Worm (Caenorhabditis elegans) whole organism, young adult: ENCODE results near the gene F27E5.3.

Experiments
- B0019.2 ChIP-seq: fragments of 200-800 bp; sonication (Bioruptor generic); conservative IDR thresholded peaks from 2 replicates; pipeline ENCODE4 v1.3.6; 2022; ENCODE audit warnings: missing genetic modification reagents, missing genetic modification characterization, missing compliant biosample characterization
- B0336.3 ChIP-seq: fragments of 200-800 bp; sonication (Bioruptor generic); IDR thresholded peaks from 2 replicates; pipeline ENCODE4 v1.3.6; 2022; ENCODE audit warnings: missing genetic modification characterization, missing compliant biosample characterization
- D2030.7 ChIP-seq: fragments of 200-800 bp; sonication (Bioruptor generic); IDR thresholded peaks from 2 replicates; pipeline ENCODE4 v1.3.6; 2022; ENCODE audit warnings: missing genetic modification reagents, missing genetic modification characterization, missing compliant biosample characterization
- F55B11.4 ChIP-seq: sonication (generic microtip); optimal IDR thresholded peaks from 2 replicates; lab custom pipeline; 2016; ENCODE audit warnings: missing compliant biosample characterization, missing genetic modification characterization, borderline replicate concordance; ENCODE audit not compliant: insufficient read depth
- T26A5.8 ChIP-seq: sonication (generic microtip); optimal IDR thresholded peaks from 2 replicates; lab custom pipeline; 2016; ENCODE audit warnings: missing genetic modification characterization, missing compliant biosample characterization
- Y79H2A.3 ChIP-seq: fragments of 200-800 bp; sonication (Bioruptor generic); conservative IDR thresholded peaks from 2 replicates; pipeline ENCODE4 v1.3.6; 2022; ENCODE audit warnings: missing genetic modification reagents, missing genetic modification characterization, missing compliant biosample characterization
- Y95B8A.8 ChIP-seq: fragments of 200-800 bp; sonication (Bioruptor generic); IDR thresholded peaks from 2 replicates; pipeline ENCODE4 v1.3.6; 2022; ENCODE audit warnings: missing genetic modification reagents, missing genetic modification characterization, missing compliant biosample characterization
- attf-5 ChIP-seq: fragments of 200-800 bp; sonication (Bioruptor generic); optimal IDR thresholded peaks from 2 replicates; lab custom pipeline; 2018; ENCODE audit warnings: mild to moderate bottlenecking, missing genetic modification characterization, missing compliant biosample characterization
- ccch-3 ChIP-seq: fragments of 200-800 bp; sonication (Bioruptor generic); optimal IDR thresholded peaks from 2 replicates; lab custom pipeline; 2018; ENCODE audit warnings: mild to moderate bottlenecking, missing genetic modification characterization, missing compliant biosample characterization
- cebp-2 ChIP-seq: fragments of 200-800 bp; sonication (Bioruptor generic); IDR thresholded peaks from 2 replicates; pipeline ENCODE4 v1.3.6; 2022; ENCODE audit warnings: missing genetic modification characterization, missing compliant biosample characterization
- ceh-58 ChIP-seq: fragments of 200-800 bp; sonication (Bioruptor generic); IDR thresholded peaks from 2 replicates; pipeline ENCODE4 v1.3.6; 2022; ENCODE audit warnings: missing genetic modification characterization, missing compliant biosample characterization
- ceh-79 ChIP-seq: sonication (generic microtip); optimal IDR thresholded peaks from 2 replicates; lab custom pipeline; 2017; ENCODE audit warnings: mild to moderate bottlenecking, missing genetic modification characterization, missing compliant biosample characterization
- dpl-1 ChIP-seq: fragments of 150-350 bp; optimal IDR thresholded peaks from 2 replicates; lab custom pipeline; 2014; ENCODE audit warnings: missing biosample characterization, missing genetic modification reagents, missing genetic modification characterization
- efl-1 ChIP-seq: fragments of 150-350 bp; optimal IDR thresholded peaks from 2 replicates; lab custom pipeline; 2014; ENCODE audit warnings: missing biosample characterization, missing genetic modification reagents, missing genetic modification characterization
- ekl-4 ChIP-seq: fragments of 200-800 bp; sonication (Bioruptor generic); IDR thresholded peaks from 2 replicates; pipeline ENCODE4 v1.3.6; 2022; ENCODE audit warnings: missing genetic modification reagents, missing genetic modification characterization, missing compliant biosample characterization
- hlh-12 ChIP-seq: sonication (generic microtip); optimal IDR thresholded peaks from 2 replicates; lab custom pipeline; 2016; ENCODE audit warnings: missing genetic modification characterization, missing compliant biosample characterization
- hmg-20 ChIP-seq: fragments of 200-800 bp; sonication (Bioruptor generic); IDR thresholded peaks from 2 replicates; pipeline ENCODE4 v1.3.6; 2022; ENCODE audit warnings: missing genetic modification reagents, missing genetic modification characterization, missing compliant biosample characterization
- lag-1 ChIP-seq: fragments of 200-800 bp; sonication (Bioruptor generic); IDR thresholded peaks from 2 replicates; pipeline ENCODE4 v1.3.6; 2022; ENCODE audit warnings: missing genetic modification reagents, missing genetic modification characterization, missing compliant biosample characterization
- lin-26 ChIP-seq: fragments of 200-800 bp; sonication (Bioruptor generic); IDR thresholded peaks from 2 replicates; pipeline ENCODE4 v1.3.6; 2022; ENCODE audit warnings: missing genetic modification reagents, missing genetic modification characterization, missing compliant biosample characterization
- madf-3 ChIP-seq: fragments of 200-800 bp; sonication (Bioruptor generic); IDR thresholded peaks from 2 replicates; pipeline ENCODE4 v1.3.6; 2022; ENCODE audit warnings: missing genetic modification reagents, missing genetic modification characterization, missing compliant biosample characterization
- mel-28 ChIP-seq: sonication (generic microtip); optimal IDR thresholded peaks from 2 replicates; lab custom pipeline; 2016; ENCODE audit warnings: borderline replicate concordance, mild to moderate bottlenecking, missing genetic modification characterization, missing compliant biosample characterization
- nfya-1 ChIP-seq: sonication (generic microtip); optimal IDR thresholded peaks from 2 replicates; lab custom pipeline; 2017; ENCODE audit warnings: antibody characterized with exemption, missing compliant biosample characterization, missing genetic modification characterization, borderline replicate concordance; ENCODE audit not compliant: insufficient read depth
- nfyb-1 ChIP-seq: fragments of 200-800 bp; sonication (Bioruptor generic); IDR thresholded peaks from 2 replicates; pipeline ENCODE4 v1.3.6; 2022; ENCODE audit warnings: missing genetic modification reagents, missing genetic modification characterization, missing compliant biosample characterization
- nhr-120 ChIP-seq: fragments of 200-800 bp; sonication (Bioruptor generic); IDR thresholded peaks from 2 replicates; pipeline ENCODE4 v1.3.6; 2022; ENCODE audit warnings: missing genetic modification characterization, missing compliant biosample characterization
- nhr-27 ChIP-seq: fragments of 200-800 bp; sonication (Bioruptor generic); optimal IDR thresholded peaks from 2 replicates; lab custom pipeline; 2018; ENCODE audit warnings: mild to moderate bottlenecking, missing genetic modification characterization, moderate library complexity, missing compliant biosample characterization
- nhr-80 ChIP-seq: sonication (generic microtip); optimal IDR thresholded peaks from 2 replicates; lab custom pipeline; 2016; ENCODE audit warnings: missing genetic modification characterization, missing compliant biosample characterization
- pbrm-1 ChIP-seq: fragments of 200-800 bp; sonication (Bioruptor generic); IDR thresholded peaks from 2 replicates; pipeline ENCODE4 v1.3.6; 2022; ENCODE audit warnings: missing genetic modification reagents, missing genetic modification characterization, missing compliant biosample characterization
- rcor-1 ChIP-seq: fragments of 200-800 bp; sonication (Bioruptor generic); IDR thresholded peaks from 2 replicates; pipeline ENCODE4 v1.3.6; 2022; ENCODE audit warnings: missing genetic modification reagents, missing genetic modification characterization, missing compliant biosample characterization
- snpc-3.4 ChIP-seq: sonication (generic microtip); optimal IDR thresholded peaks from 2 replicates; lab custom pipeline; 2017; ENCODE audit warnings: missing genetic modification characterization, mild to moderate bottlenecking, missing compliant biosample characterization, antibody characterized with exemption, moderate library complexity, missing genotype, missing genetic modification reagents
- snpc-4 ChIP-seq, 5 experiments: fragments of 150-350 bp in 1 of 5; sonication (generic microtip) in 4 of 5; optimal IDR thresholded peaks; 2 replicates each; lab custom pipeline; 2014 to 2018; ENCODE audit warnings: missing genetic modification characterization in 5 of 5, missing biosample characterization in 3 of 5, antibody characterized with exemption in 2 of 5, mild to moderate bottlenecking in 2 of 5, missing compliant biosample characterization in 2 of 5, missing genotype in 2 of 5, moderate library complexity in 2 of 5, missing genetic modification reagents in 1 of 5
- tbp1 ChIP-seq: fragments of 200-800 bp; sonication (Bioruptor generic); optimal IDR thresholded peaks from 2 replicates; lab custom pipeline; 2018; ENCODE audit warnings: mild to moderate bottlenecking, missing genetic modification characterization, missing compliant biosample characterization
- unc-62 ChIP-seq: fragments of 150-350 bp; optimal IDR thresholded peaks from 2 replicates; lab custom pipeline; 2014; ENCODE audit warnings: missing biosample characterization, missing genetic modification reagents, missing genetic modification characterization
- xnd-1 ChIP-seq: sonication (generic microtip); optimal IDR thresholded peaks from 2 replicates; lab custom pipeline; 2016; ENCODE audit warnings: missing genotype, missing genetic modification reagents, missing genetic modification characterization, missing compliant biosample characterization
- ztf-25 ChIP-seq: fragments of 200-800 bp; sonication (Bioruptor generic); IDR thresholded peaks from 2 replicates; pipeline ENCODE4 v1.3.6; 2022; ENCODE audit warnings: missing genetic modification reagents, missing genetic modification characterization, missing compliant biosample characterization
- ztf-28 ChIP-seq: fragments of 200-800 bp; sonication (Bioruptor generic); IDR thresholded peaks from 2 replicates; pipeline ENCODE4 v1.3.6; 2022; ENCODE audit warnings: missing genetic modification reagents, missing genetic modification characterization, missing compliant biosample characterization

Gene F27E5.3

ce11 chrII:10098428-10098827 lies 45.6 kb downstream of the F27E5.3 start (continued):
- TF ChIP-seq pbrm-1 = 0 out of 2 replicates have a peak, but pooled peaks have one; percentile 17
- no peak for TF ChIP-seq ztf-25 (GFP tag; lab: Robert Waterston, UW)
- TF ChIP-seq madf-3 (GFP tag; lab: Robert Waterston, UW) = no peak
- TF ChIP-seq ztf-28 = no peak
- TF ChIP-seq mel-28 = no peak
- no peak for TF ChIP-seq lag-1 (GFP tag; lab: Robert Waterston, UW)
- TF ChIP-seq snpc-3.4 = no peak
- no peak for TF ChIP-seq tbp1
- no peak for TF ChIP-seq nfya-1
- no peak for TF ChIP-seq B0336.3 (GFP tag; lab: Robert Waterston, UW)
- peak; percentile 63; the same call in 1 of the 2 replicates for TF ChIP-seq ekl-4 (GFP tag; lab: Robert Waterston, UW)
- no peak for TF ChIP-seq dpl-1
- no peak for TF ChIP-seq attf-5 (GFP tag; lab: Kevin White, UChicago)
- TF ChIP-seq efl-1 (GFP tag; lab: Kevin White, UChicago) = no peak

DNA sequence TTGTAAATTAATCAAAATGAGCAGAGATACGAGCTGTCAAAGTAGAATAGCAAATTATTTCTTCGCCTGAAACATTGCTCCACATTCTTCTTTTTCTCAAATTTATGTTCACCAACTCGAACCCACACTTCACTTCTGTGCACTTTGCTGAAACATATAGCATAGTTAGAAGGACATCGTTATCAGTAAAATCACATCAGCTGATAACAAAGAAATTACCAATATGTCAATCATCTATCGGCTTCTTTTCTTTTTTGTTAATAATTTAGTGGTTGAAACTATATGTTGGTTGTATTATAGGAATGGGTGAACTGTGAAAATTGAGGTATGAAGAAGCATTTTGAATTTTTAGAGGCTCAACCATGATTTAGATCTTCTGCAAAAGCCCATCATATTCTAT lies 48.8 kb downstream of the F27E5.3 start:
- no peak for TF ChIP-seq Y95B8A.8 (GFP tag; lab: Robert Waterston, UW)
- no peak for TF ChIP-seq T26A5.8 (tag; lab: Kevin White, UChicago)
- TF ChIP-seq B0019.2 (GFP tag; lab: Robert Waterston, UW) = no peak
- TF ChIP-seq F55B11.4 (tag; lab: Kevin White, UChicago) = no peak
- TF ChIP-seq unc-62 (GFP tag; lab: Kevin White, UChicago) = peak; percentile 73
- TF ChIP-seq B0336.3 (GFP tag; lab: Robert Waterston, UW) = no peak
- no peak for TF ChIP-seq xnd-1
- no peak for TF ChIP-seq hmg-20 (GFP tag; lab: Robert Waterston, UW)
- TF ChIP-seq ceh-79 (tag; lab: Kevin White, UChicago) = no peak
- no peak for TF ChIP-seq nhr-120 (GFP tag; lab: Robert Waterston, UW)
- TF ChIP-seq nhr-80 (tag; lab: Kevin White, UChicago) = peak; percentile 68
- TF ChIP-seq ccch-3 (GFP tag; lab: Kevin White, UChicago) = no peak

ce11 chrII:10094190-10094923 lies 49.6 kb downstream of the F27E5.3 start, which contains the start of gene lact-2:
Gene lact-2, plus strand, starts transcription at chrII:10094873.
- TF ChIP-seq xnd-1 (no peak), cebp-2 (no peak), nhr-80 (tag; lab: Kevin White, UChicago) (peak; percentile 78)

DNA sequence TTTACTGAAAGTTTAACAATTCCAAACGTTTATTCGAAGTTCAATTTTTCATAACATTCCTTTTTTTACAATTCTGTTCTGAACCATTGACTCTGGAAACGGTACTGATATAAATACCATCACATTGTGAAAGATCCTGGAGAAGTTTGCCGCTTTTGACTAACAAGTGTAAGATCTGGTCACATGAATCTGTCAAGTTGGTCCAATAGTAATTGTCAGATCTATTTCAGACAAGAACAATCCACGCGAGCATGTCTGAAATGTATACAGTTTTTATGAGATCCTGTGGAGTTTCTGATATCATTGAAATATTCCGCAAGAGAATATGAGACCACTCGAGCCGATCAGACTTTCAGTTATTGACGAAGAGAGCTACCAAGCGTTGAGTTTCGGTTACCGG lies 50.9 kb downstream of the F27E5.3 start:
- TF ChIP-seq nfyb-1 (GFP tag; lab: Robert Waterston, UW) (no peak), Y79H2A.3 (GFP tag; lab: Robert Waterston, UW) (no peak), hlh-12 (tag; lab: Kevin White, UChicago) (no peak), D2030.7 (GFP tag; lab: Robert Waterston, UW) (no peak), rcor-1 (GFP tag; lab: Robert Waterston, UW) (no peak), lin-26 (GFP tag; lab: Robert Waterston, UW) (no peak), lag-1 (GFP tag; lab: Robert Waterston, UW) (no peak), B0336.3 (GFP tag; lab: Robert Waterston, UW) (no peak), ceh-58 (GFP tag; lab: Robert Waterston, UW) (no peak), snpc-4 (GFP tag; optimal IDR thresholded peaks at IDR 0.05; lab: Kevin White, UChicago) (no peak), snpc-4 (tag; optimal IDR thresholded peaks at IDR 0.05; lab: Kevin White, UChicago) (no peak), nhr-27 (tag; lab: Kevin White, UChicago) (no peak)
